Worm (Caenorhabditis elegans): ENCODE measurements around the gene dnpp-1.

Gene dnpp-1

ce11 chrIII:5846412-5846811 lies 17.2 kb downstream of the dnpp-1 start:
- no peak for TF ChIP-seq nhr-76 (tag; optimal IDR thresholded peaks at IDR 0.05)
- TF ChIP-seq nhr-237 (tag; optimal IDR thresholded peaks at IDR 0.05): no peak
- no peak for TF ChIP-seq mep-1 (tag; optimal IDR thresholded peaks at IDR 0.05)
- TF ChIP-seq pha-4 (tag; optimal IDR thresholded peaks at IDR 0.05): no peak
- peak; percentile 39 for TF ChIP-seq ces-1 (GFP tag; optimal IDR thresholded peaks at IDR 0.05)

ce11 chrIII:5845483-5845882 lies 18.1 kb downstream of the dnpp-1 start:
- no peak for TF ChIP-seq mls-2 (tag; optimal IDR thresholded peaks at IDR 0.05)
- TF ChIP-seq ces-1 (GFP tag; optimal IDR thresholded peaks at IDR 0.05): peak; percentile 85

- no peak for TF ChIP-seq pha-4 (tag; optimal IDR thresholded peaks at IDR 0.05)
- no peak for TF ChIP-seq ham-2 (GFP tag; optimal IDR thresholded peaks at IDR 0.05)
- TF ChIP-seq zip-8 (tag; optimal IDR thresholded peaks at IDR 0.05): no peak
- TF ChIP-seq unc-120 (tag; optimal IDR thresholded peaks at IDR 0.05; ENCODE audit: poor library complexity, severe bottlenecking): no peak
Observed at ce11 chrIII:5843662-5844061, 19.9 kb downstream of the dnpp-1 start.

ce11 chrIII:5842920-5843319 lies 20.7 kb downstream of the dnpp-1 start:
- no peak for TF ChIP-seq mls-2 (tag; optimal IDR thresholded peaks at IDR 0.05)
- no peak for TF ChIP-seq sem-2 (GFP tag; optimal IDR thresholded peaks at IDR 0.05)
- TF ChIP-seq zip-8 (tag; optimal IDR thresholded peaks at IDR 0.05): no peak

- TF ChIP-seq bed-3 (GFP tag; optimal IDR thresholded peaks at IDR 0.05) (no peak), lin-13 (tag; optimal IDR thresholded peaks at IDR 0.05) (no peak), zip-8 (tag; optimal IDR thresholded peaks at IDR 0.05) (no peak), lin-32 (GFP tag; optimal IDR thresholded peaks at IDR 0.05) (no peak), unc-62 (GFP tag; optimal IDR thresholded peaks at IDR 0.05) (no peak), nhr-76 (tag; optimal IDR thresholded peaks at IDR 0.05) (no peak), mls-2 (tag; optimal IDR thresholded peaks at IDR 0.05) (no peak), blmp-1 (tag; optimal IDR thresholded peaks at IDR 0.05) (no peak), ztf-11 (tag; optimal IDR thresholded peaks at IDR 0.05) (no peak), ceh-43 (GFP tag; optimal IDR thresholded peaks at IDR 0.05) (no peak), mab-5 (tag; optimal IDR thresholded peaks at IDR 0.05) (no peak)
Observed at ce11 chrIII:5841676-5842075, 21.9 kb downstream of the dnpp-1 start.

ce11 chrIII:5840815-5841573 lies 22.6 kb downstream of the dnpp-1 start:
- TF ChIP-seq mep-1 (tag; optimal IDR thresholded peaks at IDR 0.05) (no peak), sptf-1 (tag; optimal IDR thresholded peaks at IDR 0.05) (no peak), unc-39 (tag; optimal IDR thresholded peaks at IDR 0.05) (no peak)

- TF ChIP-seq bed-3 (GFP tag; optimal IDR thresholded peaks at IDR 0.05) (no peak), ces-1 (GFP tag; optimal IDR thresholded peaks at IDR 0.05) (peak; percentile 27)
Observed at ce11 chrIII:5840277-5840676, 23.3 kb downstream of the dnpp-1 start.

ce11 chrIII:5839598-5839997 lies 24.0 kb downstream of the dnpp-1 start:
- TF ChIP-seq nhr-76 (tag; optimal IDR thresholded peaks at IDR 0.05) (no peak), mls-2 (tag; optimal IDR thresholded peaks at IDR 0.05) (no peak)

ce11 chrIII:5839147-5839546 lies 24.5 kb downstream of the dnpp-1 start:
- TF ChIP-seq elt-3 (tag; optimal IDR thresholded peaks at IDR 0.05) (peak; percentile 32), drap-1 (GFP tag; optimal IDR thresholded peaks at IDR 0.05) (no peak), snpc-4 (tag; optimal IDR thresholded peaks at IDR 0.05) (no peak), lin-13 (tag; optimal IDR thresholded peaks at IDR 0.05) (no peak)

Measured in whole organism, mixed stage, embryonic.